Fruit fly (Drosophila melanogaster): Measurements from ENCODE around the gene Bacc.

dm6 chr2L:2721317-2721716, 30.9 kb upstream of the Bacc start:
- TF ChIP-seq cnc (optimal IDR thresholded peaks at IDR 0.05) (no peak), pad (GFP tag; optimal IDR thresholded peaks at IDR 0.05) (no peak), CG14711 (tag; optimal IDR thresholded peaks at IDR 0.05) (no peak), ovo (GFP tag; optimal IDR thresholded peaks at IDR 0.05) (no peak), CG1620 (GFP tag; optimal IDR thresholded peaks at IDR 0.05) (no peak), CG5204 (GFP tag; optimal IDR thresholded peaks at IDR 0.05) (no peak), toe (GFP tag; optimal IDR thresholded peaks at IDR 0.05) (no peak), kay (GFP tag; ENCODE audit: borderline replicate concordance) (no peak), cic (GFP tag; optimal IDR thresholded peaks at IDR 0.05) (no peak), CG11617 (GFP tag; optimal IDR thresholded peaks at IDR 0.05) (no peak), CG12768 (GFP tag; optimal IDR thresholded peaks at IDR 0.05) (no peak), Hr96 (GFP tag; optimal IDR thresholded peaks at IDR 0.05) (no peak)

Measured in whole organism, adult.